Fruit fly (Drosophila melanogaster) whole organism, prepupa: ENCODE results near the gene Nlg3.

ENCODE experiments used
- CG10631 ChIP-seq: fragments of 200-800 bp; sonication (Bioruptor generic); optimal IDR thresholded peaks from 2 replicates; lab custom pipeline; 2016; ENCODE audit warnings: missing biosample characterization, missing genetic modification characterization
- CG11294 ChIP-seq: fragments of 200-800 bp; sonication (Bioruptor generic); IDR thresholded peaks from 2 replicates; pipeline ENCODE4 v1.3.6; 2022; ENCODE audit warnings: missing biosample characterization, missing genetic modification characterization
- CG11762 ChIP-seq: fragments of 200-800 bp; sonication (Bioruptor generic); optimal IDR thresholded peaks from 3 replicates; lab custom pipeline; 2016; ENCODE audit warnings: missing biosample characterization, missing genetic modification characterization; ENCODE audit not compliant: insufficient read depth
- CG11902 ChIP-seq: fragments of 200-800 bp; sonication (Bioruptor generic); optimal IDR thresholded peaks from 3 replicates; lab custom pipeline; 2016; ENCODE audit warnings: missing biosample characterization, missing genetic modification characterization
- CG15336 ChIP-seq: fragments of 200-800 bp; sonication (Bioruptor generic); IDR thresholded peaks from 2 replicates; pipeline ENCODE4 v1.3.6; 2022; ENCODE audit warnings: missing biosample characterization, missing genetic modification characterization
- CG1621 ChIP-seq: fragments of 200-800 bp; sonication (Bioruptor generic); optimal IDR thresholded peaks from 3 replicates; lab custom pipeline; 2018; ENCODE audit warnings: missing biosample characterization, mild to moderate bottlenecking, missing genetic modification characterization
- CG3032 ChIP-seq: fragments of 200-800 bp; optimal IDR thresholded peaks from 2 replicates; lab custom pipeline; 2019; ENCODE audit warnings: missing biosample characterization, mild to moderate bottlenecking, missing genetic modification characterization, moderate library complexity
- CG4318 ChIP-seq: fragments of 200-800 bp; sonication (Bioruptor generic); optimal IDR thresholded peaks from 3 replicates; lab custom pipeline; 2017; ENCODE audit warnings: missing biosample characterization, mild to moderate bottlenecking, missing genetic modification characterization
- CG6163 ChIP-seq: fragments of 200-800 bp; sonication (Bioruptor generic); IDR thresholded peaks from 3 replicates; pipeline ENCODE4 v1.3.6; 2022; ENCODE audit warnings: missing biosample characterization, missing genetic modification characterization
- CG6276 ChIP-seq: fragments of 200-800 bp; sonication (Bioruptor generic); optimal IDR thresholded peaks from 2 replicates; lab custom pipeline; 2017; ENCODE audit warnings: missing biosample characterization, mild to moderate bottlenecking, missing genetic modification characterization
- CG6808 ChIP-seq: fragments of 200-800 bp; sonication (Bioruptor generic); optimal IDR thresholded peaks from 3 replicates; lab custom pipeline; 2017; ENCODE audit warnings: missing biosample characterization, missing genetic modification characterization, mild to moderate bottlenecking, moderate library complexity, missing genetic modification reagents
- CG7368 ChIP-seq: fragments of 200-800 bp; sonication (Bioruptor generic); optimal IDR thresholded peaks from 3 replicates; lab custom pipeline; 2016; ENCODE audit warnings: missing biosample characterization, missing genetic modification characterization
- CG8319 ChIP-seq: fragments of 200-800 bp; sonication (Bioruptor generic); optimal IDR thresholded peaks from 3 replicates; lab custom pipeline; 2016; ENCODE audit warnings: missing biosample characterization, missing genetic modification characterization
- CG8632 ChIP-seq: fragments of 200-800 bp; sonication (Bioruptor generic); optimal IDR thresholded peaks from 3 replicates; lab custom pipeline; 2016; ENCODE audit warnings: missing biosample characterization, missing genetic modification characterization
- Eip75B ChIP-seq: fragments of 200-800 bp; sonication (Bioruptor generic); optimal IDR thresholded peaks from 3 replicates; lab custom pipeline; 2016; ENCODE audit warnings: missing biosample characterization, missing genetic modification characterization
- Eip78C ChIP-seq: fragments of 200-800 bp; sonication (Bioruptor generic); peaks from one replicate; lab custom pipeline; 2016; ENCODE audit warnings: missing biosample characterization, missing genetic modification characterization
- Ets21C ChIP-seq: fragments of 200-800 bp; sonication (Bioruptor generic); optimal IDR thresholded peaks from 3 replicates; lab custom pipeline; 2016; ENCODE audit warnings: missing biosample characterization, missing genetic modification characterization
- Ets96B ChIP-seq: fragments of 200-800 bp; optimal IDR thresholded peaks from 2 replicates; lab custom pipeline; 2019; ENCODE audit warnings: missing biosample characterization, mild to moderate bottlenecking, missing genetic modification characterization, moderate library complexity
- Hr38 ChIP-seq: sonication (Bioruptor generic); optimal IDR thresholded peaks from 2 replicates; lab custom pipeline; 2016; ENCODE audit warnings: missing biosample characterization, missing genetic modification characterization
- Lpt ChIP-seq: fragments of 200-800 bp; sonication (Bioruptor generic); optimal IDR thresholded peaks from 3 replicates; lab custom pipeline; 2016; ENCODE audit warnings: missing biosample characterization, missing genetic modification characterization
- Met ChIP-seq: fragments of 200-800 bp; sonication (Bioruptor generic); optimal IDR thresholded peaks from 3 replicates; lab custom pipeline; 2016; ENCODE audit warnings: missing biosample characterization, missing genetic modification characterization
- OdsH ChIP-seq: fragments of 200-800 bp; sonication (Bioruptor generic); optimal IDR thresholded peaks from 3 replicates; lab custom pipeline; 2016; ENCODE audit warnings: missing biosample characterization, missing genetic modification characterization
- Sox102F ChIP-seq: fragments of 200-800 bp; sonication (Bioruptor generic); optimal IDR thresholded peaks from 2 replicates; lab custom pipeline; 2016; ENCODE audit warnings: missing biosample characterization, mild to moderate bottlenecking, missing genetic modification characterization
- Sox14 ChIP-seq: fragments of 200-800 bp; sonication (Bioruptor generic); optimal IDR thresholded peaks from 3 replicates; lab custom pipeline; 2016; ENCODE audit warnings: missing biosample characterization, missing genetic modification characterization
- Sox15 ChIP-seq: fragments of 200-800 bp; sonication (Bioruptor generic); optimal IDR thresholded peaks from 3 replicates; lab custom pipeline; 2016; ENCODE audit warnings: missing biosample characterization, missing genetic modification characterization
- achi ChIP-seq: fragments of 200-800 bp; sonication (Bioruptor generic); optimal IDR thresholded peaks from 3 replicates; lab custom pipeline; 2016; ENCODE audit warnings: missing biosample characterization, missing genetic modification characterization
- cyc ChIP-seq: fragments of 200-800 bp; sonication (Bioruptor generic); optimal IDR thresholded peaks from 3 replicates; lab custom pipeline; 2016; ENCODE audit warnings: missing biosample characterization, missing genetic modification characterization
- dac ChIP-seq: fragments of 200-800 bp; sonication (Bioruptor generic); optimal IDR thresholded peaks from 2 replicates; lab custom pipeline; 2017; ENCODE audit warnings: missing biosample characterization, mild to moderate bottlenecking, missing genetic modification characterization
- esn ChIP-seq: fragments of 200-800 bp; sonication (Bioruptor generic); optimal IDR thresholded peaks from 2 replicates; lab custom pipeline; 2016; ENCODE audit warnings: missing biosample characterization, mild to moderate bottlenecking, missing genetic modification characterization, moderate library complexity
- fd85E ChIP-seq: fragments of 200-800 bp; sonication (Bioruptor generic); optimal IDR thresholded peaks from 3 replicates; lab custom pipeline; 2016; ENCODE audit warnings: missing biosample characterization, missing genetic modification characterization
- fkh ChIP-seq: fragments of 200-800 bp; sonication (Bioruptor generic); optimal IDR thresholded peaks from 3 replicates; lab custom pipeline; 2017; ENCODE audit warnings: missing biosample characterization, mild to moderate bottlenecking, missing genetic modification characterization, moderate library complexity
- salr ChIP-seq, 2 experiments: fragments of 200-800 bp; sonication (Bioruptor generic); optimal IDR thresholded peaks; 3 replicates each; lab custom pipeline; 2016 to 2018; ENCODE audit warnings: missing biosample characterization in 2 of 2, missing genetic modification characterization in 2 of 2, mild to moderate bottlenecking in 1 of 2
- ss ChIP-seq, 2 experiments: fragments of 200-800 bp; sonication (Bioruptor generic); optimal IDR thresholded peaks; 2 replicates in 1 of 2; 3 replicates in 1 of 2; lab custom pipeline; 2017 to 2018; ENCODE audit warnings: mild to moderate bottlenecking in 2 of 2, missing biosample characterization in 2 of 2, missing genetic modification characterization in 2 of 2, moderate library complexity in 1 of 2
- svp ChIP-seq: fragments of 200-800 bp; sonication (Bioruptor generic); peaks from one replicate; lab custom pipeline; 2016; ENCODE audit warnings: missing biosample characterization, missing genetic modification characterization
- vri ChIP-seq: fragments of 200-800 bp; sonication (Bioruptor generic); optimal IDR thresholded peaks from 3 replicates; lab custom pipeline; 2016; ENCODE audit warnings: missing biosample characterization, mild to moderate bottlenecking, missing genetic modification characterization

Gene Nlg3

dm6 chr3R:7530184-7530821 is 108.9 kb downstream of the Nlg3 start, which contains the start of the genes Rtnl2 and alphaTub84D:
TSS of gene Rtnl2 (minus strand) at chr3R:7530241.
TSS of gene alphaTub84D (plus strand) at chr3R:7530753.
- TF ChIP-seq CG8632 (GFP tag; lab: Kevin White, UChicago): no peak
- no peak for TF ChIP-seq CG11294 (GFP tag; lab: Robert Waterston, UW)
- peak; percentile 46 for TF ChIP-seq Eip78C
- peak; percentile 19 for TF ChIP-seq Sox14 (GFP tag; lab: Kevin White, UChicago)
- TF ChIP-seq CG10631 (GFP tag; lab: Kevin White, UChicago): no peak
- TF ChIP-seq CG15336 (GFP tag; lab: Robert Waterston, UW): no peak
- no peak for TF ChIP-seq CG6163
- TF ChIP-seq salr (GFP tag; optimal IDR thresholded peaks at IDR 0.05; lab: Kevin White, UChicago): no peak
- peak; percentile 80 for TF ChIP-seq svp (GFP tag; lab: Kevin White, UChicago)
- no peak for TF ChIP-seq CG1621 (tag; lab: Kevin White, UChicago)

- TF ChIP-seq Ets21C (GFP tag; lab: Kevin White, UChicago) (no peak), esn (GFP tag; lab: Kevin White, UChicago) (no peak), CG7368 (GFP tag; lab: Kevin White, UChicago) (no peak)
- TF ChIP-seq, all 60 proteins: peak for 0
Measured at dm6 chr3R:7528677-7529076, 110.6 kb downstream of the Nlg3 start, which contains the start of gene alpha-Est6. TSS of gene alpha-Est6 (minus strand) at chr3R:7528777.

dm6 chr3R:7524160-7524559 is 115.1 kb downstream of the Nlg3 start:
- TF ChIP-seq CG3032 (tag; lab: Kevin White, UChicago) (no peak), Hr38 (no peak), fkh (peak; percentile 93), OdsH (GFP tag; lab: Kevin White, UChicago) (no peak), Ets96B (tag; lab: Kevin White, UChicago) (no peak), CG6808 (GFP tag; lab: Kevin White, UChicago) (no peak)
- TF ChIP-seq, all 60 proteins: peak for 1

dm6 chr3R:7523594-7523993 is 115.6 kb downstream of the Nlg3 start, which contains the start of gene alpha-Est7:
TSS of gene alpha-Est7 (minus strand) at chr3R:7523753.
- peak; percentile 32 for TF ChIP-seq vri (GFP tag; lab: Kevin White, UChicago)
- TF ChIP-seq svp (GFP tag; lab: Kevin White, UChicago): peak; percentile 80
- no peak for TF ChIP-seq CG6276 (GFP tag; lab: Kevin White, UChicago)
- TF ChIP-seq Eip78C: peak; percentile 29
- TF ChIP-seq achi (GFP tag; lab: Kevin White, UChicago): no peak
- TF ChIP-seq, all 60 proteins: peak for 3

dm6 chr3R:7522266-7522955 is 116.8 kb downstream of the Nlg3 start:
- no peak for TF ChIP-seq Eip75B (GFP tag; lab: Kevin White, UChicago)
- TF ChIP-seq CG8319 (GFP tag; lab: Kevin White, UChicago): no peak
- TF ChIP-seq svp (GFP tag; lab: Kevin White, UChicago): peak; percentile 91
- TF ChIP-seq Lpt (GFP tag; lab: Kevin White, UChicago): no peak
- no peak for TF ChIP-seq fd85E (GFP tag; lab: Kevin White, UChicago)
- no peak for TF ChIP-seq CG7368 (GFP tag; lab: Kevin White, UChicago)
- no peak for TF ChIP-seq Ets21C (GFP tag; lab: Kevin White, UChicago)
- peak; percentile 70 for TF ChIP-seq CG6276 (GFP tag; lab: Kevin White, UChicago)
- no peak for TF ChIP-seq cyc (GFP tag; lab: Kevin White, UChicago)
- no peak for TF ChIP-seq CG11762 (GFP tag; lab: Kevin White, UChicago)
- TF ChIP-seq Sox102F (GFP tag; lab: Kevin White, UChicago): no peak
- TF ChIP-seq Eip78C: no peak
- TF ChIP-seq Sox15 (GFP tag; lab: Kevin White, UChicago): no peak
- TF ChIP-seq fkh: peak; percentile 20
- TF ChIP-seq dac: no peak
- TF ChIP-seq Met: no peak
- no peak for TF ChIP-seq CG4318 (GFP tag; lab: Kevin White, UChicago)
- no peak for TF ChIP-seq CG3032 (tag; lab: Kevin White, UChicago)
- TF ChIP-seq Ets96B (tag; lab: Kevin White, UChicago): no peak
- no peak for TF ChIP-seq CG11902 (GFP tag; lab: Kevin White, UChicago)
- TF ChIP-seq ss (GFP tag; optimal IDR thresholded peaks at IDR 0.05; lab: Kevin White, UChicago): no peak
